Worm (Caenorhabditis elegans): ENCODE data around the gene C23G10.7.
A peak's percentile ranks its signal among the peaks of the same experiment; 100 is the strongest.

Gene C23G10.7

DNA sequence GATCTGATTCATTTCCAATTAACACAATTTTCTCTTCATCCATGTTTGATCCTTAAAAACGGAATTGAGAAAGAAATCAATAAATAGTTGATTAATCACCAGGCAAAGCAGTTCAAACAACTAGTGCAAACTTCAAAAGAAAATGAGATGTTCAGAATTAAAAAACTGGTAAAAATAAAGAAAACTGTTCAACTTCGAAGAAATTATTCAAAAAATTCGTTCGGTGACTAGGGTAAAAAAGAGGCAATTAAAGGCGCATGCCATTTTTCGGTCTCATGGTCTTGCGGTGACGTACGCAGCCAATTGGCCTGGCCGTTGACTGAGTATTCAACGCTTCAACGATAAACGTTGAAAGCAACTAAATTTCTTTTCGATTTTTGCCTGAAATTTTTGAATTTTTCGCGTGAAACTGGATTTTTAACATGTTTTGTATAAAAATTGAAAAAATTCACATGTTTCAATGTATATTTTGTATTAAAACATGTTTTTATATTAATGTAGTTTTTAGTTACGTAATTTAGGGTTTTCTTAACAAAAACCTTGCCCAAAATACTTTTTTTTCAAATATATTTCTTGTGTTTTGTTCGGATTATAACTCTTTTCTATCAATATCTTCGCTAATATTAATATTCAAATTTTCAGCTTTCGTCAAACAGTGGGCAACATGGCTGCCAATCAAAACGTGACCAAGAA, 8.1 kb upstream of the C23G10.7 start, which contains the start of the genes sna-3 and rps-3 (continued):
- no peak for TF ChIP-seq bed-1 (GFP tag; IDR thresholded peaks at IDR 0.05)
- no peak for TF ChIP-seq nhr-27 (tag; optimal IDR thresholded peaks at IDR 0.05)
- TF ChIP-seq F33H1.4 (GFP tag; IDR thresholded peaks at IDR 0.05), result peak; percentile 93
- TF ChIP-seq K11D2.4 (GFP tag; IDR thresholded peaks at IDR 0.05), result no peak
- no peak for TF ChIP-seq rcor-1 (GFP tag; IDR thresholded peaks at IDR 0.05)
- no peak for TF ChIP-seq aptf-2 (GFP tag; conservative IDR thresholded peaks at IDR 0.05)
- no peak for TF ChIP-seq attf-6 (GFP tag; IDR thresholded peaks at IDR 0.05)
- TF ChIP-seq B0336.3 (GFP tag; IDR thresholded peaks at IDR 0.05), result no peak
- peak; percentile 83 for TF ChIP-seq ztf-18 (tag; optimal IDR thresholded peaks at IDR 0.05)
- peak; percentile 66 for TF ChIP-seq snpc-1.1 (tag; optimal IDR thresholded peaks at IDR 0.05; ENCODE audit: insufficient read depth)
- TF ChIP-seq B0019.2 (GFP tag; conservative IDR thresholded peaks at IDR 0.05), result no peak
- peak; percentile 27 for TF ChIP-seq lin-40 (tag; optimal IDR thresholded peaks at IDR 0.05)
- no peak for TF ChIP-seq aptf-3 (GFP tag; IDR thresholded peaks at IDR 0.05)
- TF ChIP-seq mxl-1 (tag; optimal IDR thresholded peaks at IDR 0.05), result no peak
- peak; percentile 72 for TF ChIP-seq mcd-1 (GFP tag; IDR thresholded peaks at IDR 0.05)
- peak; percentile 64 for TF ChIP-seq snpc-3.4 (tag; optimal IDR thresholded peaks at IDR 0.05)
- peak; percentile 29 for TF ChIP-seq dpl-1 (GFP tag; optimal IDR thresholded peaks at IDR 0.05)
- peak in 1 of 3 experiments; percentile 58 for TF ChIP-seq lin-35 (GFP tag; optimal IDR thresholded peaks at IDR 0.05)
- no peak for TF ChIP-seq repo-1 (tag; optimal IDR thresholded peaks at IDR 0.05)
- no peak for TF ChIP-seq Y56A3A.18 (GFP tag; IDR thresholded peaks at IDR 0.05)
- no peak for TF ChIP-seq gei-17 (GFP tag; optimal IDR thresholded peaks at IDR 0.05)
- TF ChIP-seq somi-1 (GFP tag; optimal IDR thresholded peaks at IDR 0.05), result no peak
- no peak for TF ChIP-seq sdz-38 (tag; optimal IDR thresholded peaks at IDR 0.05)
- no peak for TF ChIP-seq ztf-3 (GFP tag; optimal IDR thresholded peaks at IDR 0.05)
- TF ChIP-seq tbp1 (GFP tag; optimal IDR thresholded peaks at IDR 0.05), result peak; percentile 58
- TF ChIP-seq nhr-80 (tag; optimal IDR thresholded peaks at IDR 0.05), result peak; percentile 54
- TF ChIP-seq F55B11.4 (tag; optimal IDR thresholded peaks at IDR 0.05; ENCODE audit: borderline replicate concordance, insufficient read depth), result no peak
- no peak for TF ChIP-seq ztf-22 (GFP tag; optimal IDR thresholded peaks at IDR 0.05)
- TF ChIP-seq snpc-1.3 (tag; optimal IDR thresholded peaks at IDR 0.05; ENCODE audit: insufficient read depth), result peak; percentile 55
- no peak for TF ChIP-seq fkh-3 (tag; optimal IDR thresholded peaks at IDR 0.05)
- peak; percentile 58 for TF ChIP-seq lsl-1 (GFP tag; optimal IDR thresholded peaks at IDR 0.05)
- no peak for TF ChIP-seq ceh-79 (tag; optimal IDR thresholded peaks at IDR 0.05)
- peak; percentile 64; the same call in 1 of the 2 replicates for TF ChIP-seq pbrm-1 (GFP tag; IDR thresholded peaks at IDR 0.05)
- no peak for TF ChIP-seq ztf-6 (GFP tag; IDR thresholded peaks at IDR 0.05)
- no peak for TF ChIP-seq B0261.1 (tag; optimal IDR thresholded peaks at IDR 0.05)
- 0 out of 2 replicates have a peak, but pooled peaks have one; percentile 42 for TF ChIP-seq Y95B8A.8 (GFP tag; IDR thresholded peaks at IDR 0.05)
- peak; percentile 31 for TF ChIP-seq tlf-1 (GFP tag; optimal IDR thresholded peaks at IDR 0.05)
- TF ChIP-seq C17E4.6 (GFP tag; IDR thresholded peaks at IDR 0.05), result no peak
- no peak for TF ChIP-seq B0035.1 (tag; optimal IDR thresholded peaks at IDR 0.05)
- no peak for TF ChIP-seq unc-130 (GFP tag; optimal IDR thresholded peaks at IDR 0.05)
- no peak for TF ChIP-seq Y53G8AR.9 (GFP tag; conservative IDR thresholded peaks at IDR 0.05)
- no peak for TF ChIP-seq hmg-20 (GFP tag; IDR thresholded peaks at IDR 0.05)
- no peak for TF ChIP-seq bed-2 (GFP tag; IDR thresholded peaks at IDR 0.05)
- TF ChIP-seq madf-6 (GFP tag; IDR thresholded peaks at IDR 0.05), result peak; percentile 58
- no peak for TF ChIP-seq lsy-27 (tag; optimal IDR thresholded peaks at IDR 0.05; ENCODE audit: borderline replicate concordance, insufficient read depth)
- no peak for TF ChIP-seq ekl-4 (GFP tag; IDR thresholded peaks at IDR 0.05)
- peak; percentile 48 for TF ChIP-seq efl-1 (GFP tag; optimal IDR thresholded peaks at IDR 0.05)

Measured in whole organism, young adult.